Worm (Caenorhabditis elegans) whole organism, L1 larva: ENCODE results near the gene mdt-10.

Experiments
- C04F5.9 ChIP-seq: sonication (generic microtip); optimal IDR thresholded peaks from 2 replicates; lab custom pipeline; 2016; ENCODE audit warnings: missing genetic modification characterization, missing compliant biosample characterization
- C16A3.4 ChIP-seq: fragments of 150-350 bp; optimal IDR thresholded peaks from 2 replicates; lab custom pipeline; 2014; ENCODE audit warnings: missing biosample characterization, missing genetic modification characterization
- C34B4.2 ChIP-seq: sonication (generic microtip); optimal IDR thresholded peaks from 2 replicates; lab custom pipeline; 2017; ENCODE audit warnings: mild to moderate bottlenecking, missing genetic modification characterization, missing compliant biosample characterization
- F16B12.6 ChIP-seq: fragments of 150-350 bp; optimal IDR thresholded peaks from 2 replicates; lab custom pipeline; 2014; ENCODE audit warnings: missing biosample characterization, missing genetic modification characterization
- aha-1 ChIP-seq: fragments of 150-350 bp; optimal IDR thresholded peaks from 2 replicates; lab custom pipeline; 2014; ENCODE audit warnings: missing biosample characterization, missing genetic modification characterization
- aly-2 ChIP-seq: fragments of 150-350 bp; optimal IDR thresholded peaks from 2 replicates; lab custom pipeline; 2014; ENCODE audit warnings: missing biosample characterization, missing genetic modification characterization
- blmp-1 ChIP-seq: fragments of 150-350 bp; optimal IDR thresholded peaks from 2 replicates; lab custom pipeline; 2014; ENCODE audit warnings: missing biosample characterization, missing genetic modification characterization
- ceh-63 ChIP-seq: fragments of 200-800 bp; sonication (Bioruptor generic); optimal IDR thresholded peaks from 2 replicates; lab custom pipeline; 2018; ENCODE audit warnings: mild to moderate bottlenecking, missing genetic modification characterization, missing compliant biosample characterization
- ceh-82 ChIP-seq, 3 experiments: fragments of 150-350 bp in 1 of 3; sonication (generic microtip) in 2 of 3; optimal IDR thresholded peaks; 2 replicates each; lab custom pipeline; 2014 to 2017; ENCODE audit warnings: missing biosample characterization in 3 of 3, missing genetic modification characterization in 3 of 3
- ceh-88 ChIP-seq: fragments of 200-800 bp; sonication (Bioruptor generic); IDR thresholded peaks from 2 replicates; pipeline ENCODE4 v1.3.6; 2022; ENCODE audit warnings: missing genetic modification characterization, missing compliant biosample characterization
- ces-1 ChIP-seq: fragments of 150-350 bp; optimal IDR thresholded peaks from 2 replicates; lab custom pipeline; 2014; ENCODE audit warnings: missing biosample characterization, missing genetic modification reagents, missing genetic modification characterization
- dpl-1 ChIP-seq, 3 experiments: fragments of 150-350 bp in 2 of 3; sonication (generic microtip) in 1 of 3; optimal IDR thresholded peaks; 2 replicates each; lab custom pipeline; 2014 to 2017; ENCODE audit warnings: missing biosample characterization in 3 of 3, missing genetic modification characterization in 3 of 3, missing genetic modification reagents in 3 of 3
- dsc-1 ChIP-seq: sonication (generic microtip); optimal IDR thresholded peaks from 2 replicates; lab custom pipeline; 2016; ENCODE audit warnings: mild to moderate bottlenecking, missing genetic modification characterization, missing compliant biosample characterization
- efl-1 ChIP-seq, 4 experiments: fragments of 150-350 bp; optimal IDR thresholded peaks in 3 of 4; peaks in 1 of 4; 1 replicate in 1 of 4; 2 replicates in 3 of 4; lab custom pipeline; 2014; ENCODE audit warnings: missing biosample characterization in 2 of 4, missing genetic modification characterization in 2 of 4, missing genetic modification reagents in 2 of 4
- egl-27 ChIP-seq, 2 experiments: fragments of 150-350 bp in 1 of 2; sonication (generic microtip); optimal IDR thresholded peaks; 3 replicates each; lab custom pipeline; 2017 to 2018; ENCODE audit warnings: missing biosample characterization in 2 of 2, missing genetic modification characterization in 2 of 2, missing genetic modification reagents in 2 of 2
- hlh-17 ChIP-seq: fragments of 200-800 bp; sonication (Bioruptor generic); optimal IDR thresholded peaks from 2 replicates; lab custom pipeline; 2018; ENCODE audit warnings: missing genetic modification characterization, mild to moderate bottlenecking, missing compliant biosample characterization, moderate library complexity, borderline replicate concordance
- hpl-2 ChIP-seq: fragments of 150-350 bp; optimal IDR thresholded peaks from 2 replicates; lab custom pipeline; 2014; ENCODE audit warnings: missing biosample characterization, missing genetic modification reagents, missing genetic modification characterization
- irx-1 ChIP-seq: sonication (generic microtip); optimal IDR thresholded peaks from 2 replicates; lab custom pipeline; 2016; ENCODE audit warnings: missing genetic modification characterization, missing compliant biosample characterization
- lin-14 ChIP-seq: fragments of 200-800 bp; sonication (Bioruptor generic); optimal IDR thresholded peaks from 2 replicates; lab custom pipeline; 2018; ENCODE audit warnings: mild to moderate bottlenecking, missing genetic modification characterization, moderate library complexity, missing compliant biosample characterization
- lin-15B ChIP-seq: fragments of 150-350 bp; sonication (generic microtip); optimal IDR thresholded peaks from 3 replicates; lab custom pipeline; 2014; ENCODE audit warnings: missing biosample characterization, missing genetic modification characterization
- lin-39 ChIP-seq: fragments of 150-350 bp; optimal IDR thresholded peaks from 2 replicates; lab custom pipeline; 2014; ENCODE audit warnings: missing biosample characterization, missing genetic modification reagents, missing genetic modification characterization
- mab-9 ChIP-seq: fragments of 200-800 bp; sonication (Bioruptor generic); IDR thresholded peaks from 2 replicates; pipeline ENCODE4 v1.3.6; 2022; ENCODE audit warnings: missing genetic modification reagents, missing genetic modification characterization, missing compliant biosample characterization
- mdl-1 ChIP-seq, 2 experiments: fragments of 150-350 bp; optimal IDR thresholded peaks; 2 replicates each; lab custom pipeline; 2014 to 2017; ENCODE audit warnings: missing biosample characterization in 2 of 2, missing genetic modification characterization in 2 of 2, inconsistent platforms in 1 of 2
- nhr-12 ChIP-seq: sonication (generic microtip); optimal IDR thresholded peaks from 2 replicates; lab custom pipeline; 2017; ENCODE audit warnings: missing biosample characterization, missing genetic modification characterization
- nhr-237 ChIP-seq: fragments of 150-350 bp; optimal IDR thresholded peaks from 2 replicates; lab custom pipeline; 2014; ENCODE audit warnings: missing biosample characterization, missing genetic modification characterization
- nhr-28 ChIP-seq: fragments of 150-350 bp; optimal IDR thresholded peaks from 2 replicates; lab custom pipeline; 2014; ENCODE audit warnings: missing biosample characterization, missing genetic modification characterization
- nhr-84 ChIP-seq: sonication (generic microtip); optimal IDR thresholded peaks from 2 replicates; lab custom pipeline; 2017; ENCODE audit warnings: missing biosample characterization, missing genetic modification characterization
- nhr-85 ChIP-seq: sonication (generic microtip); peaks from one replicate; lab custom pipeline; 2016; ENCODE audit warnings: missing genetic modification characterization, inconsistent platforms, missing compliant biosample characterization
- pag-3 ChIP-seq: sonication (generic microtip); optimal IDR thresholded peaks from 2 replicates; lab custom pipeline; 2017; ENCODE audit warnings: missing genetic modification characterization, mild to moderate bottlenecking, missing compliant biosample characterization, antibody characterized with exemption, borderline replicate concordance; ENCODE audit not compliant: insufficient read depth
- pax-3 ChIP-seq: fragments of 200-800 bp; sonication (Bioruptor generic); optimal IDR thresholded peaks from 2 replicates; lab custom pipeline; 2018; ENCODE audit warnings: mild to moderate bottlenecking, missing genetic modification characterization, moderate library complexity, missing compliant biosample characterization
- pqm-1 ChIP-seq: sonication (generic microtip); optimal IDR thresholded peaks from 3 replicates; lab custom pipeline; 2017; ENCODE audit warnings: missing biosample characterization, missing genetic modification characterization
- rnt-1 ChIP-seq: sonication (generic microtip); optimal IDR thresholded peaks from 2 replicates; lab custom pipeline; 2016; ENCODE audit warnings: mild to moderate bottlenecking, missing genetic modification characterization, moderate library complexity, missing compliant biosample characterization
- snu-23 ChIP-seq: sonication (generic microtip); optimal IDR thresholded peaks from 2 replicates; lab custom pipeline; 2016; ENCODE audit warnings: missing genetic modification characterization, missing compliant biosample characterization
- sptf-1 ChIP-seq: fragments of 150-350 bp; optimal IDR thresholded peaks from 2 replicates; lab custom pipeline; 2014; ENCODE audit warnings: missing biosample characterization, missing genetic modification characterization
- swsn-7 ChIP-seq: sonication (generic microtip); optimal IDR thresholded peaks from 2 replicates; lab custom pipeline; 2016; ENCODE audit warnings: missing genetic modification characterization, missing compliant biosample characterization
- tbx-2 ChIP-seq: sonication (generic microtip); optimal IDR thresholded peaks from 2 replicates; lab custom pipeline; 2016; ENCODE audit warnings: missing genetic modification characterization, missing compliant biosample characterization
- unc-130 ChIP-seq: fragments of 150-350 bp; optimal IDR thresholded peaks from 2 replicates; lab custom pipeline; 2017; ENCODE audit warnings: missing biosample characterization, missing genetic modification characterization, inconsistent platforms
- unc-86 ChIP-seq: sonication (generic microtip); optimal IDR thresholded peaks from 2 replicates; lab custom pipeline; 2016; ENCODE audit warnings: missing genetic modification characterization, missing compliant biosample characterization
- vab-15 ChIP-seq: sonication (generic microtip); optimal IDR thresholded peaks from 2 replicates; lab custom pipeline; 2017; ENCODE audit warnings: missing genotype, mild to moderate bottlenecking, missing genetic modification characterization, missing compliant biosample characterization
- zip-4 ChIP-seq: fragments of 200-800 bp; sonication (Bioruptor generic); optimal IDR thresholded peaks from 2 replicates; lab custom pipeline; 2018; ENCODE audit warnings: mild to moderate bottlenecking, missing genetic modification characterization, moderate library complexity, missing compliant biosample characterization
- ztf-11 ChIP-seq, 2 experiments: sonication (generic microtip); optimal IDR thresholded peaks; 2 replicates each; lab custom pipeline; 2016 to 2017; ENCODE audit warnings: missing genetic modification characterization in 2 of 2, missing biosample characterization in 1 of 2, missing compliant biosample characterization in 1 of 2
- ztf-4 ChIP-seq: fragments of 150-350 bp; optimal IDR thresholded peaks from 2 replicates; lab custom pipeline; 2014; ENCODE audit warnings: missing biosample characterization, missing genetic modification characterization

mdt-10 gene

DNA sequence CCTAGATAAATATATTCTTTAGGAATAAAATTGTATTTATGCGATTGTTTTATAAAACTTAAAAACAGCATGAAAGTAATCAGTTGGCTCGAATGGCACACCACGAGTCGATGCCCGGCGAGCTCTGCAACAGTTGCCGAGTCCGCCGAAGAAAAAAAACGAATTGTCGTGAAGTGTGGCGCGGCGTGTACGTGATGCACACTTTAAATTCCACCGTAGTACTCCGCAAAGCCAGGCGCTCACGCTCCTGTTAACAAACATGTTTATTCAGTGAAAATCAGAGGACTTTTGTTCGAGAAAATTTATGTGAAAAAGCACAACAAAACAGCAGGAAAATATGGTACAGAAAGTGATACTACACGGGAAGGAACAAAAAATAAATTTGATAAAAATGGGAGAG, 15.8 kb upstream of the mdt-10 start (continued):
- no peak for TF ChIP-seq pqm-1 (tag; lab: Kevin White, UChicago)
- TF ChIP-seq tbx-2 (tag; lab: Kevin White, UChicago): peak; percentile 33
- peak in 1 of 2 experiments; percentile 15 for TF ChIP-seq mdl-1 (tag; optimal IDR thresholded peaks at IDR 0.05; lab: Kevin White, UChicago)
- TF ChIP-seq efl-1 (optimal IDR thresholded peaks at IDR 0.05; lab: Kevin White, UChicago): peak; percentile 61 to 72
- TF ChIP-seq efl-1 (GFP tag; optimal IDR thresholded peaks at IDR 0.05 in 1 of 2; lab: Kevin White, UChicago): peak; percentile 61 to 94
- TF ChIP-seq nhr-237: no peak
- no peak for TF ChIP-seq nhr-12 (tag; lab: Kevin White, UChicago)
- no peak for TF ChIP-seq swsn-7 (tag; lab: Kevin White, UChicago)
- peak; percentile 44 for TF ChIP-seq lin-15B (tag; lab: Kevin White, UChicago)
- no peak for TF ChIP-seq irx-1 (tag; lab: Kevin White, UChicago)
- TF ChIP-seq unc-130: peak; percentile 54
- TF ChIP-seq hlh-17 (GFP tag; lab: Kevin White, UChicago): no peak
- TF ChIP-seq F16B12.6 (tag; lab: Kevin White, UChicago): peak; percentile 91
- no peak for TF ChIP-seq unc-86
- no peak for TF ChIP-seq ces-1 (GFP tag; lab: Kevin White, UChicago)
- peak; percentile 16 for TF ChIP-seq vab-15 (tag; lab: Kevin White, UChicago)
- no peak for TF ChIP-seq sptf-1 (tag; lab: Kevin White, UChicago)
- no peak for TF ChIP-seq aly-2
- peak; percentile 14 for TF ChIP-seq nhr-85 (tag; lab: Kevin White, UChicago)
- no peak for TF ChIP-seq lin-39 (tag; lab: Kevin White, UChicago)
- TF ChIP-seq ceh-82 (tag; optimal IDR thresholded peaks at IDR 0.05; lab: Kevin White, UChicago): peak in 2 of 3 experiments; percentile 3 to 71
- TF ChIP-seq zip-4: no peak
- TF ChIP-seq nhr-28 (tag; lab: Kevin White, UChicago): no peak
- no peak for TF ChIP-seq C04F5.9 (tag; lab: Kevin White, UChicago)
- TF ChIP-seq blmp-1 (tag; lab: Kevin White, UChicago): peak; percentile 54
- TF ChIP-seq rnt-1 (tag; lab: Kevin White, UChicago): peak; percentile 48
- peak; percentile 70 for TF ChIP-seq snu-23 (GFP tag; lab: Kevin White, UChicago)
- TF ChIP-seq ztf-11 (tag; optimal IDR thresholded peaks at IDR 0.05; lab: Kevin White, UChicago): no peak
- no peak for TF ChIP-seq ceh-63 (GFP tag; lab: Kevin White, UChicago)
- TF ChIP-seq ceh-88 (GFP tag; lab: Robert Waterston, UW): no peak
- TF ChIP-seq hpl-2 (GFP tag; lab: Kevin White, UChicago): no peak
- TF ChIP-seq C16A3.4: peak; percentile 76
- TF ChIP-seq ztf-4 (tag; lab: Kevin White, UChicago): no peak
- peak; percentile 87 for TF ChIP-seq pag-3 (tag; lab: Kevin White, UChicago)
- TF ChIP-seq, all 84 proteins: peak for 28

DNA sequence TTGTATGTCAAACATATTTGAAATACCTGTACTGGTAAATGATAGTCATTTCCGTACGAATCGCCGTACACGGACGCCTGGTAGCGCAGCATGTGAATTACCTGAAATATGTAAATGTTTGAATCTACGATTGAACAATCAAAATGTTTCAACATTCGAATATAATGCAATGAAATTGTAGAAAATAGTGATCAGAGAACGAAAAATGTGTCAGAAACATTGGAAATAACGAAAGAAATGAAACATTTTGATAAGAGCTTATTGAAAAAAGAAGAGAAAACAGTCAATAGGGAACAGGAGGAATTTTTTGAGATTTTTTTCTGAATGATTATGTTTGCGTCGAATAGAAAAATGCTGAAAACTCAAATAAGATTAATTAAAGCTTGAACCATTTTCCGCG, 15.2 kb upstream of the mdt-10 start, which contains the start of gene ztf-17:
Gene ztf-17 (minus strand): TSS at position 101 of the 400 bp plus-strand sequence.
- TF ChIP-seq pax-3 (no peak), dsc-1 (tag; lab: Kevin White, UChicago) (no peak), hpl-2 (GFP tag; lab: Kevin White, UChicago) (no peak), egl-27 (tag; optimal IDR thresholded peaks at IDR 0.05; lab: Kevin White, UChicago) (no peak), dpl-1 (GFP tag; optimal IDR thresholded peaks at IDR 0.05; lab: Kevin White, UChicago) (no peak), aha-1 (no peak), C34B4.2 (no peak), nhr-84 (tag; lab: Kevin White, UChicago) (no peak), lin-15B (tag; lab: Kevin White, UChicago) (no peak)
- TF ChIP-seq, all 84 proteins: peak for 0

ce11 chrII:7866081-7866480, 11.2 kb upstream of the mdt-10 start:
- TF ChIP-seq lin-14 (no peak), mab-9 (GFP tag; lab: Robert Waterston, UW) (no peak)
- TF ChIP-seq, all 84 proteins: peak for 0
